Fruit fly (Drosophila melanogaster): ENCODE results near the gene CG11537.

The CG11537 gene

dm6 chr3L:3106908-3107821, 36.1 kb downstream of the CG11537 start, which contains the start of gene Cht7 (continued):
- 0 out of 2 replicates have a peak, but pooled peaks have one; percentile 30 for TF ChIP-seq Doc2 (GFP tag; IDR thresholded peaks at IDR 0.05)
- TF ChIP-seq Ets65A (GFP tag): peak; percentile 92
- peak; percentile 14 for TF ChIP-seq emc (GFP tag; optimal IDR thresholded peaks at IDR 0.05)
- peak; percentile 78 for TF ChIP-seq Vsx1 (GFP tag; optimal IDR thresholded peaks at IDR 0.05)
- peak; percentile 92 for TF ChIP-seq nmo (GFP tag; optimal IDR thresholded peaks at IDR 0.05)
- TF ChIP-seq hkb (optimal IDR thresholded peaks at IDR 0.05): no peak
- TF ChIP-seq hkb (GFP tag; IDR thresholded peaks at IDR 0.05): peak; percentile 91
- TF ChIP-seq gce (GFP tag; IDR thresholded peaks at IDR 0.05): peak; percentile 73; the same call in 2 of the 3 replicates
- peak; percentile 45 for TF ChIP-seq Ets97D (GFP tag; optimal IDR thresholded peaks at IDR 0.05)
- peak in 1 of 2 experiments; percentile 45 for TF ChIP-seq crp (GFP tag; optimal IDR thresholded peaks at IDR 0.05)
- TF ChIP-seq Fer1 (GFP tag; optimal IDR thresholded peaks at IDR 0.05): peak; percentile 79
- peak; percentile 77 for TF ChIP-seq wor (GFP tag; IDR thresholded peaks at IDR 0.05)
- peak; percentile 89 for TF ChIP-seq lmd (GFP tag; IDR thresholded peaks at IDR 0.05)
- peak; percentile 72 for TF ChIP-seq Dip3 (GFP tag; optimal IDR thresholded peaks at IDR 0.05)
- peak; percentile 87 for TF ChIP-seq CG17385 (GFP tag; optimal IDR thresholded peaks at IDR 0.05)
- TF ChIP-seq CG8281 (tag; optimal IDR thresholded peaks at IDR 0.05): peak; percentile 49
- TF ChIP-seq CG10462 (GFP tag; optimal IDR thresholded peaks at IDR 0.05): peak; percentile 67
- TF ChIP-seq CG3995 (GFP tag; optimal IDR thresholded peaks at IDR 0.05): peak; percentile 21
- no peak for TF ChIP-seq TFAM (GFP tag; optimal IDR thresholded peaks at IDR 0.05)
- TF ChIP-seq CG18764 (GFP tag; optimal IDR thresholded peaks at IDR 0.05): peak; percentile 47
- TF ChIP-seq CG1832 (GFP tag; optimal IDR thresholded peaks at IDR 0.05): no peak
- TF ChIP-seq CG5180 (GFP tag; optimal IDR thresholded peaks at IDR 0.05): peak; percentile 80
- TF ChIP-seq nerfin-2 (GFP tag; IDR thresholded peaks at IDR 0.05; ENCODE audit: partially characterized antibody): no peak
- peak; percentile 35 for TF ChIP-seq CG13123 (GFP tag; optimal IDR thresholded peaks at IDR 0.05)
- peak; percentile 79 for TF ChIP-seq gcm (GFP tag; optimal IDR thresholded peaks at IDR 0.05)
- TF ChIP-seq lab (GFP tag; optimal IDR thresholded peaks at IDR 0.05): peak; percentile 87
- TF ChIP-seq sob (GFP tag; IDR thresholded peaks at IDR 0.05): peak; percentile 83
- TF ChIP-seq CG32767 (GFP tag; IDR thresholded peaks at IDR 0.05): peak; percentile 81; the same call in 1 of the 2 replicates
- peak; percentile 65 for TF ChIP-seq kni (GFP tag; optimal IDR thresholded peaks at IDR 0.05)
- no peak for TF ChIP-seq D (optimal IDR thresholded peaks at IDR 0.05)
- peak; percentile 81 for TF ChIP-seq D (GFP tag; optimal IDR thresholded peaks at IDR 0.05)
- no peak; the same call in 1 of the 2 replicates for TF ChIP-seq danr (GFP tag; IDR thresholded peaks at IDR 0.05)
- peak; percentile 1 for TF ChIP-seq CG15073 (GFP tag; optimal IDR thresholded peaks at IDR 0.05)
- peak; percentile 65 for TF ChIP-seq Lhr (GFP tag; optimal IDR thresholded peaks at IDR 0.05)
- TF ChIP-seq CG6272 (GFP tag; IDR thresholded peaks at IDR 0.05): peak; percentile 64; the same call in 1 of the 2 replicates
- peak; percentile 61 for TF ChIP-seq Deaf1 (tag; optimal IDR thresholded peaks at IDR 0.05)
- peak; percentile 87 for TF ChIP-seq CG10979 (tag; optimal IDR thresholded peaks at IDR 0.05)
- peak; percentile 59; the same call in 1 of the 2 replicates for TF ChIP-seq Lim3 (GFP tag; IDR thresholded peaks at IDR 0.05)
- peak; percentile 19 for TF ChIP-seq D19B (GFP tag; optimal IDR thresholded peaks at IDR 0.05)
- peak; percentile 57 for TF ChIP-seq slp2 (GFP tag; optimal IDR thresholded peaks at IDR 0.05)
- TF ChIP-seq CG10565 (GFP tag; optimal IDR thresholded peaks at IDR 0.05): no peak
- peak; percentile 82 for TF ChIP-seq nom (GFP tag; optimal IDR thresholded peaks at IDR 0.05)
- TF ChIP-seq H2.0 (GFP tag; IDR thresholded peaks at IDR 0.05): peak; percentile 77
- TF ChIP-seq slbo (GFP tag; IDR thresholded peaks at IDR 0.05): peak; percentile 87
- TF ChIP-seq Nf-YB (GFP tag; optimal IDR thresholded peaks at IDR 0.05): peak; percentile 71
- peak; percentile 83 for TF ChIP-seq stc (GFP tag; IDR thresholded peaks at IDR 0.05)
- no peak for TF ChIP-seq stwl (tag; optimal IDR thresholded peaks at IDR 0.05)
- TF ChIP-seq ci (GFP tag; IDR thresholded peaks at IDR 0.05): peak; percentile 86
- TF ChIP-seq CG9437 (GFP tag; optimal IDR thresholded peaks at IDR 0.05): peak; percentile 82

All from whole organism, embryonic.